Worm (Caenorhabditis elegans) whole organism, L1 larva: ENCODE measurements around the gene C18E9.2.

Experiments
- ama-1 ChIP-seq: fragments of 150-350 bp; optimal IDR thresholded peaks from 2 replicates; lab custom pipeline; 2014
- ceh-82 ChIP-seq, 3 experiments: fragments of 150-350 bp in 1 of 3; sonication (generic microtip) in 2 of 3; optimal IDR thresholded peaks; 2 replicates each; lab custom pipeline; 2014 to 2017; ENCODE audit warnings: missing biosample characterization in 3 of 3, missing genetic modification characterization in 3 of 3
- pqm-1 ChIP-seq: sonication (generic microtip); optimal IDR thresholded peaks from 3 replicates; lab custom pipeline; 2017; ENCODE audit warnings: missing biosample characterization, missing genetic modification characterization
- unc-62 ChIP-seq: fragments of 150-350 bp; optimal IDR thresholded peaks from 2 replicates; lab custom pipeline; 2014; ENCODE audit warnings: missing biosample characterization, missing genetic modification reagents, missing genetic modification characterization

ce11 chrII:8989444-8989843 is 24.6 kb downstream of the C18E9.2 start, which contains the start of gene C18E9.9:
- TF ChIP-seq unc-62 (GFP tag; lab: Kevin White, UChicago) (no peak), ama-1 (lab: Kevin White, UChicago) (no peak), ceh-82 (tag; optimal IDR thresholded peaks at IDR 0.05; lab: Kevin White, UChicago) (no peak), pqm-1 (tag; lab: Kevin White, UChicago) (no peak)
